Worm (Caenorhabditis elegans): ENCODE measurements around the gene cap-2.

ce11 chrII:10902104-10902503 is 33.1 kb downstream of the cap-2 start, which contains the start of gene gly-1:
- no peak for TF ChIP-seq hlh-1 (tag; optimal IDR thresholded peaks at IDR 0.05)
- no peak for TF ChIP-seq mab-5 (tag; optimal IDR thresholded peaks at IDR 0.05)
- no peak for TF ChIP-seq elt-1 (tag; optimal IDR thresholded peaks at IDR 0.05; ENCODE audit: borderline replicate concordance, insufficient read depth)

All from whole organism, mixed stage, embryonic.